Worm (Caenorhabditis elegans): ENCODE measurements around the gene nhr-232.

nhr-232 gene

ce11 chrV:10292819-10293357 lies 36.9 kb downstream of the nhr-232 start, which contains the start of gene col-149:
Gene col-149 (minus strand): TSS chrV:10292869.
- TF ChIP-seq ceh-39 (tag; optimal IDR thresholded peaks at IDR 0.05) (no peak), drap-1 (GFP tag; optimal IDR thresholded peaks at IDR 0.05) (no peak), unc-39 (tag; optimal IDR thresholded peaks at IDR 0.05) (no peak), nhr-76 (tag; optimal IDR thresholded peaks at IDR 0.05) (no peak), mls-2 (tag; optimal IDR thresholded peaks at IDR 0.05) (no peak)

DNA sequence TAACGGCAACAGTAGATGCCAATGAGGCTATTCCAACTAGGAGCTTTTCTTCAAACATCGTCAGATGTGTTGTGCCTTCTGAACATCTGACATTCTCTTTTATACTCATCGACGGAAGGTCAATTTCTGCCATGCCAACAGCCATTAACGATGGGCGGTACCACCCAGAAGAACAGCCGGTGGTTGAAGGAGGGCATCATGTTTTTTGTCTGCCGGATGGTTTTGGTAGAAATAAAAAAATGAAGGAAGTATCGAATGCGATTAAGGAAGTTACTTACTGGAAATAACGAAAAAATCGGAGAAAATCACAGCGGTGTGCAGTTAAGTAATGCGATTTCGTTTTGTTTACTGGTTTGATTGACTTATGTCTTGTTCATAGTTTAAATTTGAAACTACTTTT lies 38.6 kb downstream of the nhr-232 start, which contains the start of gene col-150:
Gene col-150, minus strand, starts transcription at position 101 of the 400 bp plus-strand sequence.
- no peak for TF ChIP-seq pha-4 (tag; optimal IDR thresholded peaks at IDR 0.05)

- TF ChIP-seq mls-2 (tag; optimal IDR thresholded peaks at IDR 0.05) (no peak), lsy-2 (tag; optimal IDR thresholded peaks at IDR 0.05) (no peak), hlh-1 (tag; optimal IDR thresholded peaks at IDR 0.05) (no peak), drap-1 (GFP tag; optimal IDR thresholded peaks at IDR 0.05) (no peak), nhr-28 (tag; optimal IDR thresholded peaks at IDR 0.05) (no peak), flh-1 (GFP tag; optimal IDR thresholded peaks at IDR 0.05) (no peak), mep-1 (tag; optimal IDR thresholded peaks at IDR 0.05) (no peak), ztf-11 (tag; optimal IDR thresholded peaks at IDR 0.05) (no peak), ham-2 (GFP tag; optimal IDR thresholded peaks at IDR 0.05) (no peak)
Observed at ce11 chrV:10297099-10297498, 41.1 kb downstream of the nhr-232 start, which contains the start of gene B0024.4. Gene B0024.4 (plus strand): TSS chrV:10297399.

- TF ChIP-seq drap-1 (GFP tag; optimal IDR thresholded peaks at IDR 0.05) (no peak), snpc-4 (tag; optimal IDR thresholded peaks at IDR 0.05) (no peak), unc-39 (tag; optimal IDR thresholded peaks at IDR 0.05) (no peak), lsy-2 (tag; optimal IDR thresholded peaks at IDR 0.05) (no peak), nhr-76 (tag; optimal IDR thresholded peaks at IDR 0.05) (no peak), lin-13 (tag; optimal IDR thresholded peaks at IDR 0.05) (no peak), nhr-12 (tag; optimal IDR thresholded peaks at IDR 0.05) (no peak), unc-120 (tag; optimal IDR thresholded peaks at IDR 0.05; ENCODE audit: poor library complexity, severe bottlenecking) (no peak)
Observed at ce11 chrV:10307283-10307682, 51.3 kb downstream of the nhr-232 start, which contains the start of gene che-12. Gene che-12 (minus strand): TSS chrV:10307383.

Measured in whole organism, mixed stage, embryonic.